Fruit fly (Drosophila melanogaster) whole organism, embryonic: Measurements from ENCODE around the gene CG7627.
A peak's percentile ranks its signal among the peaks of the same experiment; 100 is the strongest.

Experiments used
- CG10565 ChIP-seq: fragments of 200-800 bp; sonication (Bioruptor generic); optimal IDR thresholded peaks from 3 replicates; lab custom pipeline; 2016; ENCODE audit warnings: missing biosample characterization, mild to moderate bottlenecking, missing genetic modification characterization
- CG12104 ChIP-seq: fragments of 200-800 bp; sonication (Bioruptor generic); optimal IDR thresholded peaks from 3 replicates; lab custom pipeline; 2016; ENCODE audit warnings: missing biosample characterization, missing genetic modification characterization
- CG12659 ChIP-seq: fragments of 200-800 bp; sonication (Bioruptor generic); optimal IDR thresholded peaks from 3 replicates; lab custom pipeline; 2017; ENCODE audit warnings: mild to moderate bottlenecking, missing biosample characterization, missing genetic modification reagents, missing genetic modification characterization
- CG13123 ChIP-seq: fragments of 200-800 bp; sonication (Bioruptor generic); optimal IDR thresholded peaks from 2 replicates; lab custom pipeline; 2016; ENCODE audit warnings: missing biosample characterization, missing genetic modification characterization
- CG1529 ChIP-seq: fragments of 200-800 bp; sonication (Bioruptor generic); optimal IDR thresholded peaks from 3 replicates; lab custom pipeline; 2018; ENCODE audit warnings: missing biosample characterization, missing genetic modification characterization
- CG17912 ChIP-seq: fragments of 200-800 bp; sonication (Bioruptor generic); optimal IDR thresholded peaks from 2 replicates; lab custom pipeline; 2018; ENCODE audit warnings: missing biosample characterization, mild to moderate bottlenecking, missing genetic modification characterization
- CG18262 ChIP-seq: fragments of 200-800 bp; optimal IDR thresholded peaks from 3 replicates; lab custom pipeline; 2019; ENCODE audit warnings: missing biosample characterization, mild to moderate bottlenecking, missing genetic modification characterization, moderate library complexity
- CG2116 ChIP-seq: fragments of 200-800 bp; sonication (Bioruptor generic); optimal IDR thresholded peaks from 3 replicates; lab custom pipeline; 2018; ENCODE audit warnings: missing biosample characterization, mild to moderate bottlenecking, missing genetic modification characterization
- CG2199 ChIP-seq: fragments of 200-800 bp; sonication (Bioruptor generic); IDR thresholded peaks from 3 replicates; pipeline ENCODE4 v1.3.6; 2022; ENCODE audit warnings: missing biosample characterization, missing genetic modification characterization
- CG30431 ChIP-seq: fragments of 200-800 bp; sonication (Bioruptor generic); optimal IDR thresholded peaks from 2 replicates; lab custom pipeline; 2017; ENCODE audit warnings: missing biosample characterization, missing genetic modification characterization
- CG33213 ChIP-seq: fragments of 200-800 bp; sonication (Bioruptor generic); optimal IDR thresholded peaks from 3 replicates; lab custom pipeline; 2016; ENCODE audit warnings: missing biosample characterization, missing genetic modification characterization
- CG4282 ChIP-seq: fragments of 200-800 bp; sonication (Bioruptor generic); optimal IDR thresholded peaks from 2 replicates; lab custom pipeline; 2016; ENCODE audit warnings: missing biosample characterization, missing genetic modification characterization
- CG4404 ChIP-seq: fragments of 200-800 bp; sonication (Bioruptor generic); IDR thresholded peaks from 2 replicates; pipeline ENCODE4 v1.3.6; 2022; ENCODE audit warnings: missing biosample characterization, missing genetic modification characterization
- CG4617 ChIP-seq: fragments of 200-800 bp; sonication (Bioruptor generic); optimal IDR thresholded peaks from 3 replicates; lab custom pipeline; 2016; ENCODE audit warnings: missing biosample characterization, missing genetic modification characterization, borderline replicate concordance
- CG5180 ChIP-seq: fragments of 200-800 bp; sonication (Bioruptor generic); optimal IDR thresholded peaks from 3 replicates; lab custom pipeline; 2017; ENCODE audit warnings: missing biosample characterization, missing genetic modification characterization, mild to moderate bottlenecking, moderate library complexity, missing genetic modification reagents
- CG6765 ChIP-seq: fragments of 200-800 bp; sonication (Bioruptor generic); optimal IDR thresholded peaks from 3 replicates; lab custom pipeline; 2017; ENCODE audit warnings: missing biosample characterization, mild to moderate bottlenecking, missing genetic modification characterization
- CG7745 ChIP-seq: fragments of 200-800 bp; sonication (Bioruptor generic); optimal IDR thresholded peaks from 2 replicates; lab custom pipeline; 2018; ENCODE audit warnings: missing biosample characterization, mild to moderate bottlenecking, missing genetic modification characterization, moderate library complexity
- CG9215 ChIP-seq: fragments of 200-800 bp; sonication (Bioruptor generic); IDR thresholded peaks from 2 replicates; pipeline ENCODE4 v1.3.6; 2022; ENCODE audit warnings: missing biosample characterization, missing genetic modification characterization
- Camta ChIP-seq: fragments of 200-800 bp; sonication (Bioruptor generic); optimal IDR thresholded peaks from 2 replicates; lab custom pipeline; 2016; ENCODE audit warnings: missing biosample characterization, missing genetic modification characterization
- CrebB ChIP-seq: fragments of 200-800 bp; sonication (Bioruptor generic); optimal IDR thresholded peaks from 3 replicates; lab custom pipeline; 2018; ENCODE audit warnings: missing biosample characterization, mild to moderate bottlenecking, missing genetic modification characterization
- E2f2 ChIP-seq: fragments of 200-800 bp; sonication (Bioruptor generic); IDR thresholded peaks from 2 replicates; pipeline ENCODE4 v1.3.6; 2022; ENCODE audit warnings: missing biosample characterization, missing genetic modification characterization
- Fer1 ChIP-seq: fragments of 200-800 bp; sonication (Bioruptor generic); optimal IDR thresholded peaks from 2 replicates; lab custom pipeline; 2017; ENCODE audit warnings: missing biosample characterization, mild to moderate bottlenecking, missing genetic modification characterization
- Jarid2 ChIP-seq: fragments of 200-800 bp; sonication (Bioruptor generic); optimal IDR thresholded peaks from 3 replicates; lab custom pipeline; 2017; ENCODE audit warnings: mild to moderate bottlenecking, missing biosample characterization, missing genetic modification reagents, missing genetic modification characterization
- MBD-R2 ChIP-seq: fragments of 200-800 bp; sonication (Bioruptor generic); IDR thresholded peaks from 2 replicates; pipeline ENCODE4 v1.3.6; 2022; ENCODE audit warnings: missing biosample characterization, missing genetic modification characterization
- Mrtf ChIP-seq: fragments of 200-800 bp; sonication (Bioruptor generic); IDR thresholded peaks from 3 replicates; pipeline ENCODE4 v1.3.6; 2022; ENCODE audit warnings: missing biosample characterization, missing genetic modification characterization
- Six4 ChIP-seq: fragments of 200-800 bp; sonication (Bioruptor generic); optimal IDR thresholded peaks from 2 replicates; lab custom pipeline; 2016; ENCODE audit warnings: missing biosample characterization, missing genetic modification characterization
- Tbp ChIP-seq: fragments of >200 bp; optimal IDR thresholded peaks from 2 replicates; lab custom pipeline; 2018; ENCODE audit warnings: missing biosample characterization, missing genetic modification characterization
- abd-A ChIP-seq: fragments of 200-800 bp; sonication (Bioruptor generic); optimal IDR thresholded peaks from 3 replicates; lab custom pipeline; 2019; ENCODE audit warnings: missing biosample characterization, mild to moderate bottlenecking, missing genetic modification characterization, moderate library complexity
- cato ChIP-seq: fragments of 200-800 bp; sonication (Bioruptor generic); optimal IDR thresholded peaks from 2 replicates; lab custom pipeline; 2016; ENCODE audit warnings: missing biosample characterization, missing genetic modification characterization, borderline replicate concordance
- da ChIP-seq: fragments of 200-800 bp; sonication (Bioruptor generic); optimal IDR thresholded peaks from 2 replicates; lab custom pipeline; 2016; ENCODE audit warnings: missing biosample characterization, missing genetic modification characterization
- dati ChIP-seq: fragments of 200-800 bp; sonication (Bioruptor generic); IDR thresholded peaks from 2 replicates; pipeline ENCODE4 v1.3.6; 2022; ENCODE audit warnings: missing biosample characterization, missing genetic modification characterization
- dimm ChIP-seq: fragments of 200-800 bp; sonication (Bioruptor generic); IDR thresholded peaks from 2 replicates; pipeline ENCODE4 v1.3.6; 2022; ENCODE audit warnings: missing biosample characterization, missing genetic modification characterization
- disco-r ChIP-seq: fragments of 200-800 bp; sonication (Bioruptor generic); optimal IDR thresholded peaks from 2 replicates; lab custom pipeline; 2016; ENCODE audit warnings: missing biosample characterization, missing genetic modification characterization
- ems ChIP-seq: fragments of 200-800 bp; sonication (Bioruptor generic); optimal IDR thresholded peaks from 3 replicates; lab custom pipeline; 2016; ENCODE audit warnings: missing biosample characterization, missing genetic modification characterization
- gro ChIP-seq: fragments of 200-800 bp; sonication (Bioruptor generic); optimal IDR thresholded peaks from 2 replicates; lab custom pipeline; 2016; ENCODE audit warnings: missing biosample characterization, missing genetic modification characterization
- hb ChIP-seq: fragments of 200-800 bp; sonication (Bioruptor generic); IDR thresholded peaks from 3 replicates; pipeline ENCODE4 v1.3.6; 2022; ENCODE audit warnings: missing biosample characterization, missing genetic modification characterization; ENCODE audit not compliant: partially characterized antibody
- her ChIP-seq: fragments of 200-800 bp; sonication (Bioruptor generic); optimal IDR thresholded peaks from 2 replicates; lab custom pipeline; 2016; ENCODE audit warnings: missing biosample characterization, missing genetic modification characterization
- inv ChIP-seq: fragments of 200-800 bp; sonication (Bioruptor generic); IDR thresholded peaks from 2 replicates; pipeline ENCODE4 v1.3.6; 2022; ENCODE audit warnings: missing biosample characterization, missing genetic modification characterization; ENCODE audit not compliant: partially characterized antibody
- mam ChIP-seq: fragments of 200-800 bp; sonication (Bioruptor generic); optimal IDR thresholded peaks from 3 replicates; lab custom pipeline; 2016; ENCODE audit warnings: missing biosample characterization, missing genetic modification characterization
- odd ChIP-seq: fragments of 200-800 bp; sonication (Bioruptor generic); optimal IDR thresholded peaks from 2 replicates; lab custom pipeline; 2017; ENCODE audit warnings: missing biosample characterization, mild to moderate bottlenecking, missing genetic modification characterization
- otp ChIP-seq: fragments of 200-800 bp; sonication (Bioruptor generic); IDR thresholded peaks from 3 replicates; pipeline ENCODE4, ENCODE4 v1.3.6; 2022; ENCODE audit warnings: missing biosample characterization, missing genetic modification characterization
- pnt ChIP-seq: fragments of 200-800 bp; sonication (Bioruptor generic); optimal IDR thresholded peaks from 3 replicates; lab custom pipeline; 2016; ENCODE audit warnings: missing biosample characterization, missing genetic modification characterization
- shn ChIP-seq: fragments of 200-800 bp; sonication (Bioruptor generic); optimal IDR thresholded peaks from 3 replicates; lab custom pipeline; 2016; ENCODE audit warnings: missing biosample characterization, missing genetic modification characterization
- sug ChIP-seq: fragments of 200-800 bp; optimal IDR thresholded peaks from 2 replicates; lab custom pipeline; 2019; ENCODE audit warnings: missing biosample characterization, mild to moderate bottlenecking, missing genetic modification characterization, moderate library complexity
- tap ChIP-seq: fragments of 200-800 bp; optimal IDR thresholded peaks from 3 replicates; lab custom pipeline; 2019; ENCODE audit warnings: missing biosample characterization, mild to moderate bottlenecking, missing genetic modification characterization, moderate library complexity
- tna ChIP-seq: fragments of 200-800 bp; sonication (Bioruptor generic); IDR thresholded peaks from 2 replicates; pipeline ENCODE4 v1.3.6; 2022; ENCODE audit warnings: missing biosample characterization, missing genetic modification characterization; ENCODE audit not compliant: partially characterized antibody
- ttk ChIP-seq: fragments of 200-800 bp; sonication (Bioruptor generic); IDR thresholded peaks from 2 replicates; pipeline ENCODE4 v2.1.2; 2022; ENCODE audit warnings: missing biosample characterization, missing genetic modification characterization
- usp ChIP-seq: fragments of >200 bp; optimal IDR thresholded peaks from 2 replicates; lab custom pipeline; 2017; ENCODE audit warnings: missing biosample characterization, missing genetic modification characterization
- vnd ChIP-seq: fragments of 200-800 bp; sonication (Bioruptor generic); IDR thresholded peaks from 3 replicates; pipeline ENCODE4 v1.3.6; 2022; ENCODE audit warnings: missing biosample characterization, missing genetic modification characterization; ENCODE audit not compliant: partially characterized antibody
- zen2 ChIP-seq: fragments of 200-800 bp; sonication (Bioruptor generic); IDR thresholded peaks from 3 replicates; pipeline ENCODE4 v1.3.6; 2022; ENCODE audit warnings: missing biosample characterization, missing genetic modification characterization; ENCODE audit not compliant: partially characterized antibody

CG7627 gene

dm6 chr2L:8376717-8377116 is 14.4 kb upstream of the CG7627 start, which contains the start of the genes CG13390 and CG17294 (continued):
- TF ChIP-seq pnt (GFP tag; lab: Kevin White, UChicago), result peak; percentile 93
- TF ChIP-seq mam, result peak; percentile 97
- peak; percentile 98 for TF ChIP-seq abd-A (tag; lab: Kevin White, UChicago)
- no peak for TF ChIP-seq Tbp (GFP tag; lab: Kevin White, UChicago)
- peak; percentile 99 for TF ChIP-seq CG4617 (GFP tag; lab: Kevin White, UChicago)
- TF ChIP-seq CG6765 (GFP tag; lab: Kevin White, UChicago), result peak; percentile 100
- no peak for TF ChIP-seq usp (GFP tag; lab: Kevin White, UChicago)
- TF ChIP-seq CG5180 (GFP tag; lab: Kevin White, UChicago), result peak; percentile 94
- peak; percentile 97 for TF ChIP-seq ems
- peak; percentile 98 for TF ChIP-seq CG30431
- peak; percentile 92 for TF ChIP-seq E2f2 (GFP tag; lab: Robert Waterston, UW)
- peak; percentile 98 for TF ChIP-seq dati (GFP tag; lab: Robert Waterston, UW)
- TF ChIP-seq CG4404 (GFP tag; lab: Robert Waterston, UW), result peak; percentile 99
- TF ChIP-seq CG10565 (GFP tag; lab: Kevin White, UChicago), result peak; percentile 93
- peak; percentile 63 for TF ChIP-seq vnd
- TF ChIP-seq gro (GFP tag; lab: Kevin White, UChicago), result peak; percentile 97
- TF ChIP-seq Camta (GFP tag; lab: Kevin White, UChicago), result peak; percentile 96
- peak; percentile 98 for TF ChIP-seq CG13123 (GFP tag; lab: Kevin White, UChicago)
- TF ChIP-seq disco-r (GFP tag; lab: Kevin White, UChicago), result peak; percentile 87
- TF ChIP-seq CG2199 (GFP tag; lab: Robert Waterston, UW), result peak; percentile 99
- peak; percentile 95 for TF ChIP-seq Jarid2 (GFP tag; lab: Kevin White, UChicago)
- TF ChIP-seq CG4282 (GFP tag; lab: Kevin White, UChicago), result peak; percentile 81
- TF ChIP-seq tna (GFP tag; lab: Robert Waterston, UW), result peak; percentile 28; the same call in 1 of the 2 replicates
- peak; percentile 99 for TF ChIP-seq sug (tag; lab: Kevin White, UChicago)
- TF ChIP-seq ttk, result peak; percentile 99
- peak; percentile 72; the same call in 2 of the 3 replicates for TF ChIP-seq zen2
- peak; percentile 77 for TF ChIP-seq shn
- TF ChIP-seq CG17912 (GFP tag; lab: Kevin White, UChicago), result peak; percentile 99
- peak; percentile 100 for TF ChIP-seq CG18262 (tag; lab: Kevin White, UChicago)
- TF ChIP-seq tap (tag; lab: Kevin White, UChicago), result peak; percentile 100
- TF ChIP-seq CG2116, result peak; percentile 92
- TF ChIP-seq da (GFP tag; lab: Kevin White, UChicago), result peak; percentile 92
- peak; percentile 99 for TF ChIP-seq CG1529 (GFP tag; lab: Kevin White, UChicago)
- TF ChIP-seq MBD-R2 (GFP tag; lab: Robert Waterston, UW), result peak; percentile 100
- peak; percentile 71; the same call in 1 of the 2 replicates for TF ChIP-seq inv (GFP tag; lab: Robert Waterston, UW)
- peak; percentile 99 for TF ChIP-seq odd
- peak; percentile 99 for TF ChIP-seq CrebB (tag; lab: Kevin White, UChicago)
- peak; percentile 100 for TF ChIP-seq CG12659
- TF ChIP-seq her, result peak; percentile 82
- peak; percentile 99 for TF ChIP-seq CG12104 (GFP tag; lab: Kevin White, UChicago)
- peak; percentile 99 for TF ChIP-seq dimm (GFP tag; lab: Robert Waterston, UW)
- peak; percentile 98 for TF ChIP-seq cato (GFP tag; lab: Kevin White, UChicago)
- TF ChIP-seq Six4, result peak; percentile 99
- TF ChIP-seq CG7745, result peak; percentile 89
- TF ChIP-seq CG33213 (GFP tag; lab: Kevin White, UChicago), result peak; percentile 93
- TF ChIP-seq otp (GFP tag; lab: Robert Waterston, UW), result peak; percentile 99
- peak; percentile 99 for TF ChIP-seq Mrtf (GFP tag; lab: Robert Waterston, UW)
- TF ChIP-seq hb (GFP tag; lab: Robert Waterston, UW), result peak; percentile 37; the same call in 1 of the 3 replicates
- TF ChIP-seq CG9215 (GFP tag; lab: Robert Waterston, UW), result peak; percentile 99
- peak; percentile 100 for TF ChIP-seq Fer1 (GFP tag; lab: Kevin White, UChicago)
